Fruit fly (Drosophila melanogaster) whole organism, embryonic: Measurements from ENCODE around the gene Nse1.
A peak's percentile ranks its signal among the peaks of the same experiment; 100 is the strongest.

ENCODE experiments used
- CG10565 ChIP-seq: fragments of 200-800 bp; sonication (Bioruptor generic); optimal IDR thresholded peaks from 3 replicates; lab custom pipeline; 2016; ENCODE audit warnings: missing biosample characterization, mild to moderate bottlenecking, missing genetic modification characterization
- CG11247 ChIP-seq: fragments of 200-800 bp; sonication (Bioruptor generic); IDR thresholded peaks from 2 replicates; pipeline ENCODE4 v1.3.6; 2022; ENCODE audit warnings: missing biosample characterization, missing genetic modification characterization
- CG12071 ChIP-seq: fragments of 200-800 bp; sonication (Bioruptor generic); optimal IDR thresholded peaks from 3 replicates; lab custom pipeline; 2018; ENCODE audit warnings: missing biosample characterization, mild to moderate bottlenecking, missing genetic modification characterization
- CG13424 ChIP-seq: fragments of 200-800 bp; sonication (Bioruptor generic); optimal IDR thresholded peaks from 2 replicates; lab custom pipeline; 2019; ENCODE audit warnings: missing biosample characterization, mild to moderate bottlenecking, missing genetic modification characterization, moderate library complexity
- CG14050 ChIP-seq: fragments of 200-800 bp; sonication (Bioruptor generic); IDR thresholded peaks from 3 replicates; pipeline ENCODE4 v1.3.6; 2022; ENCODE audit warnings: missing biosample characterization, missing genetic modification characterization
- CG15514 ChIP-seq: fragments of 200-800 bp; sonication (Bioruptor generic); optimal IDR thresholded peaks from 3 replicates; lab custom pipeline; 2017; ENCODE audit warnings: missing biosample characterization, missing genetic modification characterization, mild to moderate bottlenecking, moderate library complexity, missing genetic modification reagents
- CG1603 ChIP-seq: fragments of 200-800 bp; sonication (Bioruptor generic); optimal IDR thresholded peaks from 2 replicates; lab custom pipeline; 2019; ENCODE audit warnings: missing biosample characterization, mild to moderate bottlenecking, missing genetic modification characterization, moderate library complexity
- CG17361 ChIP-seq: fragments of 200-800 bp; sonication (Bioruptor generic); IDR thresholded peaks from 3 replicates; pipeline ENCODE4 v1.3.6; 2022; ENCODE audit warnings: missing biosample characterization, missing genetic modification characterization
- CG18262 ChIP-seq: fragments of 200-800 bp; optimal IDR thresholded peaks from 3 replicates; lab custom pipeline; 2019; ENCODE audit warnings: missing biosample characterization, mild to moderate bottlenecking, missing genetic modification characterization, moderate library complexity
- CG2116 ChIP-seq: fragments of 200-800 bp; sonication (Bioruptor generic); optimal IDR thresholded peaks from 3 replicates; lab custom pipeline; 2018; ENCODE audit warnings: missing biosample characterization, mild to moderate bottlenecking, missing genetic modification characterization
- CG31365 ChIP-seq: fragments of 200-800 bp; sonication (Bioruptor generic); optimal IDR thresholded peaks from 2 replicates; lab custom pipeline; 2018; ENCODE audit warnings: missing biosample characterization, mild to moderate bottlenecking, missing genetic modification characterization
- CG32767 ChIP-seq: fragments of 200-800 bp; sonication (Bioruptor generic); IDR thresholded peaks from 2 replicates; pipeline ENCODE4 v1.3.6; 2022; ENCODE audit warnings: missing biosample characterization, missing genetic modification characterization
- CG3281 ChIP-seq: fragments of 200-800 bp; sonication (Bioruptor generic); optimal IDR thresholded peaks from 3 replicates; lab custom pipeline; 2017; ENCODE audit warnings: missing biosample characterization, mild to moderate bottlenecking, missing genetic modification characterization
- CG43689 ChIP-seq: fragments of 200-800 bp; sonication (Bioruptor generic); IDR thresholded peaks from 2 replicates; pipeline ENCODE4 v1.3.6; 2022; ENCODE audit warnings: missing biosample characterization, missing genetic modification characterization
- CG6791 ChIP-seq: fragments of 200-800 bp; sonication (Bioruptor generic); IDR thresholded peaks from 3 replicates; pipeline ENCODE4 v1.3.6; 2022; ENCODE audit warnings: missing biosample characterization, missing genetic modification characterization; ENCODE audit not compliant: partially characterized antibody
- CG7271 ChIP-seq: fragments of 200-800 bp; sonication (Bioruptor generic); optimal IDR thresholded peaks from 2 replicates; lab custom pipeline; 2018; ENCODE audit warnings: missing biosample characterization, mild to moderate bottlenecking, missing genetic modification characterization, moderate library complexity
- CG7786 ChIP-seq: fragments of 200-800 bp; sonication (Bioruptor generic); optimal IDR thresholded peaks from 2 replicates; lab custom pipeline; 2016; ENCODE audit warnings: missing biosample characterization, missing genetic modification characterization
- CG8944 ChIP-seq: fragments of 200-800 bp; sonication (Bioruptor generic); optimal IDR thresholded peaks from 3 replicates; lab custom pipeline; 2016; ENCODE audit warnings: missing biosample characterization, missing genetic modification characterization
- Camta ChIP-seq: fragments of 200-800 bp; sonication (Bioruptor generic); optimal IDR thresholded peaks from 2 replicates; lab custom pipeline; 2016; ENCODE audit warnings: missing biosample characterization, missing genetic modification characterization
- Dbx ChIP-seq: fragments of 200-800 bp; sonication (Bioruptor generic); IDR thresholded peaks from 3 replicates; pipeline ENCODE4 v1.3.6; 2022; ENCODE audit warnings: missing biosample characterization, missing genetic modification characterization
- Dek ChIP-seq: fragments of 200-800 bp; sonication (Bioruptor generic); optimal IDR thresholded peaks from 3 replicates; lab custom pipeline; 2019; ENCODE audit warnings: missing biosample characterization, mild to moderate bottlenecking, missing genetic modification characterization, moderate library complexity
- Dip3 ChIP-seq: fragments of 200-800 bp; sonication (Bioruptor generic); optimal IDR thresholded peaks from 3 replicates; lab custom pipeline; 2016; ENCODE audit warnings: missing biosample characterization, missing genetic modification characterization
- Dref ChIP-seq: fragments of 200-800 bp; sonication (Bioruptor generic); IDR thresholded peaks from 2 replicates; pipeline ENCODE4 v1.3.6; 2022; ENCODE audit warnings: missing biosample characterization, missing genetic modification characterization
- H15 ChIP-seq: fragments of 200-800 bp; sonication (Bioruptor generic); IDR thresholded peaks from 3 replicates; pipeline ENCODE4 v1.3.6; 2022; ENCODE audit warnings: missing biosample characterization, missing genetic modification characterization
- HLH54F ChIP-seq: fragments of 200-800 bp; sonication (Bioruptor generic); optimal IDR thresholded peaks from 3 replicates; lab custom pipeline; 2016; ENCODE audit warnings: missing biosample characterization, missing genetic modification characterization
- Lpt ChIP-seq: fragments of >200 bp; optimal IDR thresholded peaks from 2 replicates; lab custom pipeline; 2018; ENCODE audit warnings: missing biosample characterization, missing genetic modification characterization
- MBD-R2 ChIP-seq: fragments of 200-800 bp; sonication (Bioruptor generic); IDR thresholded peaks from 2 replicates; pipeline ENCODE4 v1.3.6; 2022; ENCODE audit warnings: missing biosample characterization, missing genetic modification characterization
- Mad ChIP-seq: fragments of 200-800 bp; sonication (Bioruptor generic); optimal IDR thresholded peaks from 2 replicates; lab custom pipeline; 2016; ENCODE audit warnings: missing biosample characterization, missing genetic modification characterization
- Oaz ChIP-seq: fragments of 200-800 bp; sonication (Bioruptor generic); IDR thresholded peaks from 2 replicates; pipeline ENCODE4 v1.3.6; 2022; ENCODE audit warnings: missing biosample characterization, missing genetic modification characterization
- Pdp1 ChIP-seq, 2 experiments: fragments of 200-800 bp; sonication (Bioruptor generic); optimal IDR thresholded peaks; 3 replicates each; lab custom pipeline; 2016; ENCODE audit warnings: missing biosample characterization in 2 of 2, missing genetic modification characterization in 2 of 2, mild to moderate bottlenecking in 1 of 2, moderate library complexity in 1 of 2
- Ptx1 ChIP-seq: fragments of 200-800 bp; sonication (Bioruptor generic); IDR thresholded peaks from 2 replicates; pipeline ENCODE4 v1.3.6; 2022; ENCODE audit warnings: missing biosample characterization, missing genetic modification characterization
- Rx ChIP-seq: fragments of 200-800 bp; sonication (Bioruptor generic); IDR thresholded peaks from 2 replicates; pipeline ENCODE4 v1.3.6; 2022; ENCODE audit warnings: missing biosample characterization, missing genetic modification characterization
- Sin3A ChIP-seq: fragments of >200 bp; optimal IDR thresholded peaks from 2 replicates; lab custom pipeline; 2018
- Sox100B ChIP-seq: fragments of 200-800 bp; sonication (Bioruptor generic); optimal IDR thresholded peaks from 3 replicates; lab custom pipeline; 2018; ENCODE audit warnings: missing biosample characterization, mild to moderate bottlenecking, missing genetic modification characterization
- Ssrp ChIP-seq: fragments of 200-800 bp; sonication (Bioruptor generic); optimal IDR thresholded peaks from 2 replicates; lab custom pipeline; 2018; ENCODE audit warnings: missing biosample characterization, mild to moderate bottlenecking, missing genetic modification characterization, moderate library complexity
- Xbp1 ChIP-seq: fragments of 200-800 bp; sonication (Bioruptor generic); optimal IDR thresholded peaks from 3 replicates; lab custom pipeline; 2016; ENCODE audit warnings: missing biosample characterization, mild to moderate bottlenecking, missing genetic modification characterization
- ara ChIP-seq: fragments of 200-800 bp; sonication (Bioruptor generic); IDR thresholded peaks from 2 replicates; pipeline ENCODE4 v1.3.6; 2022; ENCODE audit warnings: missing biosample characterization, missing genetic modification characterization
- bowl ChIP-seq: fragments of 200-800 bp; sonication (Bioruptor generic); IDR thresholded peaks from 2 replicates; pipeline ENCODE4 v1.3.6; 2022; ENCODE audit warnings: missing biosample characterization, missing genetic modification characterization
- cato ChIP-seq: fragments of 200-800 bp; sonication (Bioruptor generic); optimal IDR thresholded peaks from 2 replicates; lab custom pipeline; 2016; ENCODE audit warnings: missing biosample characterization, missing genetic modification characterization, borderline replicate concordance
- chif ChIP-seq, 2 experiments: fragments of 200-800 bp; sonication (Bioruptor generic); optimal IDR thresholded peaks; 3 replicates each; lab custom pipeline; 2016; ENCODE audit warnings: missing biosample characterization in 2 of 2, missing genetic modification characterization in 2 of 2
- eyg ChIP-seq: fragments of 200-800 bp; sonication (Bioruptor generic); optimal IDR thresholded peaks from 3 replicates; lab custom pipeline; 2016; ENCODE audit warnings: missing biosample characterization, missing genetic modification characterization
- hth ChIP-seq: fragments of >200 bp; optimal IDR thresholded peaks from 2 replicates; lab custom pipeline; 2017; ENCODE audit warnings: inconsistent platforms
- mld ChIP-seq: fragments of 200-800 bp; sonication (Bioruptor generic); IDR thresholded peaks from 3 replicates; pipeline ENCODE4 v1.3.6; 2022; ENCODE audit warnings: missing biosample characterization, missing genetic modification characterization; ENCODE audit not compliant: partially characterized antibody
- p53 ChIP-seq: fragments of 200-800 bp; sonication (Bioruptor generic); optimal IDR thresholded peaks from 2 replicates; lab custom pipeline; 2016; ENCODE audit warnings: missing biosample characterization, missing genetic modification characterization
- pzg ChIP-seq: fragments of 200-800 bp; sonication (Bioruptor generic); optimal IDR thresholded peaks from 3 replicates; lab custom pipeline; 2018; ENCODE audit warnings: missing biosample characterization, mild to moderate bottlenecking, missing genetic modification characterization, moderate library complexity
- ranshi ChIP-seq: fragments of 200-800 bp; sonication (Bioruptor generic); IDR thresholded peaks from 2 replicates; pipeline ENCODE4 v1.3.6; 2022; ENCODE audit warnings: missing biosample characterization, missing genetic modification characterization
- rib ChIP-seq: fragments of 200-800 bp; sonication (Bioruptor generic); IDR thresholded peaks from 2 replicates; pipeline ENCODE4 v1.3.6; 2022; ENCODE audit warnings: missing biosample characterization, missing genetic modification characterization
- slou ChIP-seq: fragments of 200-800 bp; sonication (Bioruptor generic); optimal IDR thresholded peaks from 3 replicates; lab custom pipeline; 2016; ENCODE audit warnings: missing biosample characterization, missing genetic modification characterization
- so ChIP-seq: fragments of 200-800 bp; sonication (Bioruptor generic); IDR thresholded peaks from 3 replicates; pipeline ENCODE4 v1.3.6; 2022; ENCODE audit warnings: missing biosample characterization, missing genetic modification characterization
- tin ChIP-seq: fragments of 200-800 bp; sonication (Bioruptor generic); optimal IDR thresholded peaks from 3 replicates; lab custom pipeline; 2016; ENCODE audit warnings: missing biosample characterization, missing genetic modification characterization
- toy ChIP-seq: fragments of 200-800 bp; sonication (Bioruptor generic); IDR thresholded peaks from 2 replicates; pipeline ENCODE4 v1.3.6; 2022; ENCODE audit warnings: missing biosample characterization, missing genetic modification characterization
- tup ChIP-seq: fragments of 200-800 bp; sonication (Bioruptor generic); optimal IDR thresholded peaks from 2 replicates; lab custom pipeline; 2016; ENCODE audit warnings: missing biosample characterization, mild to moderate bottlenecking, missing genetic modification characterization, moderate library complexity

Nse1 gene

DNA sequence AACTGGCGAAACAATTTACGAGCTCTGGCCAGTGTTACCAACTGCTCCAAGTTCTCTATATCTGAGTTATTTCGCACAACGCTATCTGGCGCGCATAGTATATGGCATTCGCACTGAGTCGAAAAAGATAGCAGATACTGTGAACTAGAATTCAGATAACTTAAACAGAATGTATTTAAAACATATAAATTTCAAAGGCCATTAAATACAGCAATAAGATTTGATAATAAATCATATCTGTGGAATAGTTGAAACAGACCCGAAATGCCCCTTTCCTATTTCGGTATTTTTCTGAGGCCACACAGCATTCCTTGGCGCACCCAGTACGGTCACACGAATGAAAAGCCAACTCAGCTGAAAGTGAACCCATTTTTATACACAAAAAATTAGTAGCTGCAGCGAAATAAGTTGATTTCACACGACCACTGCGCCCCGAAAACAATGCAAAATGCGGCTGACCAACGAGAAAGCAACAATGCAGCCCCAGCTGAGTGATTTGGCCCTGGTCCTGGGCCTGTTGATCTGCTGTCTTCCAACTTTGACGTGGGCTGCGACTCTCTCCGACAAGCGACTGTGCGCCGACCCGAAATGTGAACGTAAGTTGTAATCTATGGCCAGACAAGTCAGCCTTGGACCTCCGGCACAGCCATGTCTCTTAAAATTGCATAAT, 28.2 kb downstream of the Nse1 start, which contains the start of the genes CG31635 and Tango1 (continued):
- no peak for TF ChIP-seq H15
- TF ChIP-seq CG18262 (tag; lab: Kevin White, UChicago): no peak
- peak in 1 of 2 experiments; percentile 12 for TF ChIP-seq chif (GFP tag; optimal IDR thresholded peaks at IDR 0.05; lab: Kevin White, UChicago)
- peak; percentile 46; the same call in 1 of the 2 replicates for TF ChIP-seq Ptx1 (GFP tag; lab: Robert Waterston, UW)
- TF ChIP-seq Sin3A: peak; percentile 98
- peak; percentile 35 to 37 for TF ChIP-seq Pdp1 (GFP tag; optimal IDR thresholded peaks at IDR 0.05; lab: Kevin White, UChicago)
- TF ChIP-seq Xbp1 (GFP tag; lab: Kevin White, UChicago): peak; percentile 10
- no peak for TF ChIP-seq tup (GFP tag; lab: Kevin White, UChicago)
- peak; percentile 7 for TF ChIP-seq CG13424 (tag; lab: Kevin White, UChicago)
- TF ChIP-seq Mad: no peak
- no peak for TF ChIP-seq Dek (tag; lab: Kevin White, UChicago)
- no peak for TF ChIP-seq ara (GFP tag; lab: Robert Waterston, UW)
- peak; percentile 36 for TF ChIP-seq HLH54F (GFP tag; lab: Kevin White, UChicago)
- TF ChIP-seq CG7786 (GFP tag; lab: Kevin White, UChicago): no peak
- no peak for TF ChIP-seq CG3281
- no peak for TF ChIP-seq CG10565 (GFP tag; lab: Kevin White, UChicago)
- no peak for TF ChIP-seq CG15514 (GFP tag; lab: Kevin White, UChicago)
- no peak for TF ChIP-seq CG11247 (GFP tag; lab: Robert Waterston, UW)
- TF ChIP-seq Oaz: no peak
- TF ChIP-seq Dref: no peak
- TF ChIP-seq CG2116 (GFP tag; lab: Kevin White, UChicago): peak; percentile 63
- TF ChIP-seq CG43689 (GFP tag; lab: Robert Waterston, UW): no peak
- TF ChIP-seq Rx: no peak
- no peak for TF ChIP-seq bowl (GFP tag; lab: Robert Waterston, UW)
- no peak for TF ChIP-seq ranshi (GFP tag; lab: Robert Waterston, UW)
- 0 out of 3 replicates have a peak, but pooled peaks have one; percentile 52 for TF ChIP-seq Dbx (GFP tag; lab: Robert Waterston, UW)
- TF ChIP-seq Dip3 (GFP tag; lab: Kevin White, UChicago): peak; percentile 12
- no peak for TF ChIP-seq Ssrp (tag; lab: Kevin White, UChicago)
- TF ChIP-seq CG31365 (tag; lab: Kevin White, UChicago): no peak
- TF ChIP-seq MBD-R2: peak; percentile 66
- TF ChIP-seq tin (GFP tag; lab: Kevin White, UChicago): no peak
- TF ChIP-seq mld (GFP tag; lab: Robert Waterston, UW): no peak
- TF ChIP-seq Sox100B (GFP tag; lab: Kevin White, UChicago): no peak
- TF ChIP-seq eyg (GFP tag; lab: Kevin White, UChicago): no peak
- TF ChIP-seq so: no peak
- no peak for TF ChIP-seq CG12071
- TF ChIP-seq CG8944 (GFP tag; lab: Kevin White, UChicago): no peak
- TF ChIP-seq CG1603: no peak
- TF ChIP-seq Camta (GFP tag; lab: Kevin White, UChicago): no peak
- TF ChIP-seq p53: no peak
- TF ChIP-seq CG17361 (GFP tag; lab: Robert Waterston, UW): no peak; the same call in none of the 3 replicates
- TF ChIP-seq CG6791 (GFP tag; lab: Robert Waterston, UW): no peak
- TF ChIP-seq Lpt: no peak
- no peak for TF ChIP-seq CG7271
- no peak for TF ChIP-seq hth (lab: Kevin White, UChicago)
- TF ChIP-seq slou (GFP tag; lab: Kevin White, UChicago): no peak
- no peak for TF ChIP-seq CG32767 (GFP tag; lab: Robert Waterston, UW)
- TF ChIP-seq toy (GFP tag; lab: Robert Waterston, UW): no peak
- TF ChIP-seq pzg (GFP tag; lab: Kevin White, UChicago): peak; percentile 89
- no peak for TF ChIP-seq cato
- TF ChIP-seq rib (GFP tag; lab: Robert Waterston, UW): no peak
- no peak for TF ChIP-seq CG14050
